Fruit fly (Drosophila melanogaster) whole organism, wandering third instar larva: ENCODE measurements around the gene CG43254.

Experiments
- Abd-B ChIP-seq: fragments of >200 bp; optimal IDR thresholded peaks from 2 replicates; lab custom pipeline; 2017; ENCODE audit warnings: missing biosample characterization, missing genetic modification characterization
- CG32264 ChIP-seq: fragments of 200-800 bp; sonication (Bioruptor generic); optimal IDR thresholded peaks from 2 replicates; lab custom pipeline; 2016; ENCODE audit warnings: missing biosample characterization, missing genetic modification characterization
- CrebA ChIP-seq: fragments of 200-800 bp; sonication (Bioruptor generic); optimal IDR thresholded peaks from 2 replicates; lab custom pipeline; 2016; ENCODE audit warnings: missing biosample characterization, mild to moderate bottlenecking, missing genetic modification characterization, borderline replicate concordance
- Dif ChIP-seq: fragments of 200-275, 200-300 bp; sonication (Bioruptor generic); optimal IDR thresholded peaks from 2 replicates; lab custom pipeline; 2018; ENCODE audit warnings: missing biosample characterization, missing genetic modification characterization; ENCODE audit not compliant: partially characterized antibody
- HLH106 ChIP-seq: fragments of 200-800 bp; optimal IDR thresholded peaks from 3 replicates; lab custom pipeline; 2019; ENCODE audit warnings: missing biosample characterization, mild to moderate bottlenecking, missing genetic modification characterization, moderate library complexity
- Hnf4 ChIP-seq: fragments of 200-800 bp; sonication (Bioruptor generic); optimal IDR thresholded peaks from 2 replicates; lab custom pipeline; 2016; ENCODE audit warnings: missing biosample characterization, mild to moderate bottlenecking, missing genetic modification characterization
- Myc ChIP-seq: fragments of >200 bp; optimal IDR thresholded peaks from 2 replicates; lab custom pipeline; 2017
- pan ChIP-seq: fragments of >200 bp; optimal IDR thresholded peaks from 2 replicates; lab custom pipeline; 2017
- psq ChIP-seq: fragments of 200-800 bp; sonication (Bioruptor generic); optimal IDR thresholded peaks from 3 replicates; lab custom pipeline; 2017; ENCODE audit warnings: missing biosample characterization, mild to moderate bottlenecking, missing genetic modification characterization, moderate library complexity
- woc ChIP-seq: sonication (Bioruptor generic); optimal IDR thresholded peaks from 2 replicates; lab custom pipeline; 2016; ENCODE audit warnings: missing biosample characterization, mild to moderate bottlenecking, missing genetic modification characterization

dm6 chr3R:7722117-7722516 is 17.2 kb downstream of the CG43254 start, which contains the start of gene CG2616:
- TF ChIP-seq CG32264 (GFP tag; lab: Kevin White, UChicago): no peak
- TF ChIP-seq Myc (lab: Kevin White, UChicago): no peak
- TF ChIP-seq psq (GFP tag; lab: Kevin White, UChicago): no peak
- TF ChIP-seq woc: no peak
- TF ChIP-seq Abd-B: no peak
- TF ChIP-seq CrebA (GFP tag; lab: Kevin White, UChicago): no peak
- no peak for TF ChIP-seq Hnf4 (GFP tag; lab: Kevin White, UChicago)
- no peak for TF ChIP-seq pan (lab: Kevin White, UChicago)
- no peak for TF ChIP-seq HLH106 (tag; lab: Kevin White, UChicago)
- TF ChIP-seq Dif (GFP tag; lab: Kevin White, UChicago): no peak
